Worm (Caenorhabditis elegans) whole organism, L1 larva: ENCODE measurements around the gene npr-18.

Source experiments
- blmp-1 ChIP-seq: fragments of 150-350 bp; optimal IDR thresholded peaks from 2 replicates; lab custom pipeline; 2014; ENCODE audit warnings: missing biosample characterization, missing genetic modification characterization
- zag-1 ChIP-seq: fragments of 150-350 bp; optimal IDR thresholded peaks from 2 replicates; lab custom pipeline; 2014; ENCODE audit warnings: missing biosample characterization, missing genetic modification characterization

ce11 chrX:9690445-9690844 lies at the start of gene npr-18:
- TF ChIP-seq blmp-1 (no peak), zag-1 (no peak)
